Fruit fly (Drosophila melanogaster) whole organism, embryonic: Measurements from ENCODE around the gene Ocrl.
A peak's percentile ranks its signal among the peaks of the same experiment; 100 is the strongest.

Source experiments
- CG10431 ChIP-seq: fragments of 200-800 bp; sonication (Bioruptor generic); optimal IDR thresholded peaks from 3 replicates; lab custom pipeline; 2018; ENCODE audit warnings: missing biosample characterization, mild to moderate bottlenecking, missing genetic modification characterization
- CG11247 ChIP-seq: fragments of 200-800 bp; sonication (Bioruptor generic); IDR thresholded peaks from 2 replicates; pipeline ENCODE4 v1.3.6; 2022; ENCODE audit warnings: missing biosample characterization, missing genetic modification characterization
- CG12155 ChIP-seq: fragments of 200-800 bp; sonication (Bioruptor generic); optimal IDR thresholded peaks from 3 replicates; lab custom pipeline; 2016; ENCODE audit warnings: missing biosample characterization, missing genetic modification characterization
- CG12769 ChIP-seq: fragments of 200-800 bp; sonication (Bioruptor generic); optimal IDR thresholded peaks from 2 replicates; lab custom pipeline; 2019; ENCODE audit warnings: missing biosample characterization, mild to moderate bottlenecking, missing genetic modification characterization, moderate library complexity
- CG12942 ChIP-seq: fragments of 200-800 bp; sonication (Bioruptor generic); optimal IDR thresholded peaks from 3 replicates; lab custom pipeline; 2016; ENCODE audit warnings: missing biosample characterization, missing genetic modification characterization
- CG13624 ChIP-seq: fragments of 200-800 bp; sonication (Bioruptor generic); optimal IDR thresholded peaks from 2 replicates; lab custom pipeline; 2016; ENCODE audit warnings: missing biosample characterization, missing genetic modification characterization
- CG15011 ChIP-seq: fragments of 200-800 bp; sonication (Bioruptor generic); optimal IDR thresholded peaks from 3 replicates; lab custom pipeline; 2018; ENCODE audit warnings: missing biosample characterization, mild to moderate bottlenecking, missing genetic modification characterization
- CG15269 ChIP-seq: fragments of 200-800 bp; sonication (Bioruptor generic); optimal IDR thresholded peaks from 2 replicates; lab custom pipeline; 2018; ENCODE audit warnings: missing biosample characterization, mild to moderate bottlenecking, missing genetic modification characterization, moderate library complexity
- CG15479 ChIP-seq: fragments of 200-800 bp; sonication (Bioruptor generic); optimal IDR thresholded peaks from 3 replicates; lab custom pipeline; 2019; ENCODE audit warnings: missing biosample characterization, mild to moderate bottlenecking, missing genetic modification characterization, moderate library complexity
- CG15696 ChIP-seq: fragments of 200-800 bp; sonication (Bioruptor generic); optimal IDR thresholded peaks from 2 replicates; lab custom pipeline; 2019; ENCODE audit warnings: missing biosample characterization, mild to moderate bottlenecking, missing genetic modification characterization, moderate library complexity
- CG16779 ChIP-seq: fragments of 200-800 bp; sonication (Bioruptor generic); IDR thresholded peaks from 2 replicates; pipeline ENCODE4 v1.3.6; 2022; ENCODE audit warnings: missing biosample characterization, missing genetic modification characterization
- CG17568 ChIP-seq: fragments of 200-800 bp; sonication (Bioruptor generic); optimal IDR thresholded peaks from 2 replicates; lab custom pipeline; 2018; ENCODE audit warnings: missing biosample characterization, mild to moderate bottlenecking, missing genetic modification characterization, moderate library complexity
- CG18599 ChIP-seq: fragments of 200-800 bp; sonication (Bioruptor generic); optimal IDR thresholded peaks from 3 replicates; lab custom pipeline; 2017; ENCODE audit warnings: missing biosample characterization, missing genetic modification characterization, mild to moderate bottlenecking, moderate library complexity, missing genetic modification reagents
- CG2889 ChIP-seq: fragments of 200-800 bp; sonication (Bioruptor generic); IDR thresholded peaks from 3 replicates; pipeline ENCODE4 v1.3.6; 2022; ENCODE audit warnings: missing biosample characterization, missing genetic modification characterization
- CG31365 ChIP-seq: fragments of 200-800 bp; sonication (Bioruptor generic); optimal IDR thresholded peaks from 2 replicates; lab custom pipeline; 2018; ENCODE audit warnings: missing biosample characterization, mild to moderate bottlenecking, missing genetic modification characterization
- CG33213 ChIP-seq: fragments of 200-800 bp; sonication (Bioruptor generic); optimal IDR thresholded peaks from 3 replicates; lab custom pipeline; 2016; ENCODE audit warnings: missing biosample characterization, missing genetic modification characterization
- CG33557 ChIP-seq: fragments of 200-800 bp; sonication (Bioruptor generic); optimal IDR thresholded peaks from 2 replicates; lab custom pipeline; 2019; ENCODE audit warnings: missing biosample characterization, mild to moderate bottlenecking, missing genetic modification characterization, moderate library complexity
- CG4360 ChIP-seq: fragments of 200-800 bp; sonication (Bioruptor generic); IDR thresholded peaks from 2 replicates; pipeline ENCODE4 v1.3.6; 2022; ENCODE audit warnings: missing biosample characterization, missing genetic modification characterization
- CG5245 ChIP-seq: fragments of 200-800 bp; sonication (Bioruptor generic); optimal IDR thresholded peaks from 3 replicates; lab custom pipeline; 2016; ENCODE audit warnings: missing biosample characterization, missing genetic modification characterization
- CG6689 ChIP-seq: fragments of 200-800 bp; sonication (Bioruptor generic); IDR thresholded peaks from 2 replicates; pipeline ENCODE4 v1.3.6; 2022; ENCODE audit warnings: missing biosample characterization, missing genetic modification characterization
- CG8359 ChIP-seq: fragments of 200-800 bp; sonication (Bioruptor generic); optimal IDR thresholded peaks from 2 replicates; lab custom pipeline; 2017; ENCODE audit warnings: missing biosample characterization, mild to moderate bottlenecking, missing genetic modification characterization, borderline replicate concordance
- CG8765 ChIP-seq: fragments of 200-800 bp; sonication (Bioruptor generic); IDR thresholded peaks from 2 replicates; pipeline ENCODE4 v1.3.6; 2022; ENCODE audit warnings: missing biosample characterization, missing genetic modification characterization
- CG9215 ChIP-seq: fragments of 200-800 bp; sonication (Bioruptor generic); IDR thresholded peaks from 2 replicates; pipeline ENCODE4 v1.3.6; 2022; ENCODE audit warnings: missing biosample characterization, missing genetic modification characterization
- Fer3 ChIP-seq: fragments of 200-800 bp; sonication (Bioruptor generic); optimal IDR thresholded peaks from 2 replicates; lab custom pipeline; 2018; ENCODE audit warnings: missing biosample characterization, mild to moderate bottlenecking, missing genetic modification characterization, moderate library complexity
- HmgZ ChIP-seq: fragments of 200-800 bp; sonication (Bioruptor generic); optimal IDR thresholded peaks from 2 replicates; lab custom pipeline; 2018; ENCODE audit warnings: missing biosample characterization, mild to moderate bottlenecking, missing genetic modification characterization
- Ravus ChIP-seq: fragments of 200-800 bp; sonication (Bioruptor generic); IDR thresholded peaks from 2 replicates; pipeline ENCODE4 v1.3.6; 2022; ENCODE audit warnings: missing biosample characterization, missing genetic modification characterization
- Rfx ChIP-seq: fragments of 200-800 bp; sonication (Bioruptor generic); IDR thresholded peaks from 2 replicates; pipeline ENCODE4 v1.3.6; 2022; ENCODE audit warnings: missing biosample characterization, missing genetic modification characterization
- Six4 ChIP-seq: fragments of 200-800 bp; sonication (Bioruptor generic); optimal IDR thresholded peaks from 2 replicates; lab custom pipeline; 2016; ENCODE audit warnings: missing biosample characterization, missing genetic modification characterization
- abd-A ChIP-seq: fragments of 200-800 bp; sonication (Bioruptor generic); optimal IDR thresholded peaks from 3 replicates; lab custom pipeline; 2019; ENCODE audit warnings: missing biosample characterization, mild to moderate bottlenecking, missing genetic modification characterization, moderate library complexity
- bbx ChIP-seq: fragments of 200-800 bp; sonication (Bioruptor generic); IDR thresholded peaks from 2 replicates; pipeline ENCODE4 v1.3.6; 2022; ENCODE audit warnings: missing biosample characterization, missing genetic modification characterization; ENCODE audit not compliant: partially characterized antibody
- bcd ChIP-seq: fragments of 200-800 bp; sonication (Bioruptor generic); optimal IDR thresholded peaks from 2 replicates; lab custom pipeline; 2017; ENCODE audit warnings: missing biosample characterization, mild to moderate bottlenecking, missing genetic modification characterization
- chif ChIP-seq, 2 experiments: fragments of 200-800 bp; sonication (Bioruptor generic); optimal IDR thresholded peaks; 3 replicates each; lab custom pipeline; 2016; ENCODE audit warnings: missing biosample characterization in 2 of 2, missing genetic modification characterization in 2 of 2
- dan ChIP-seq: fragments of 200-800 bp; sonication (Bioruptor generic); IDR thresholded peaks from 2 replicates; pipeline ENCODE4 v1.3.6; 2022; ENCODE audit warnings: missing biosample characterization, missing genetic modification characterization
- dmrt99B ChIP-seq: fragments of 200-800 bp; sonication (Bioruptor generic); optimal IDR thresholded peaks from 2 replicates; lab custom pipeline; 2018; ENCODE audit warnings: missing biosample characterization, mild to moderate bottlenecking, missing genetic modification characterization, moderate library complexity
- eve ChIP-seq, 2 experiments: fragments of >200 bp; optimal IDR thresholded peaks; 2 replicates each; lab custom pipeline; 2017; ENCODE audit warnings: missing biosample characterization in 2 of 2, missing genetic modification characterization in 2 of 2
- grau ChIP-seq: fragments of 200-800 bp; optimal IDR thresholded peaks from 3 replicates; lab custom pipeline; 2019; ENCODE audit warnings: missing biosample characterization, mild to moderate bottlenecking, missing genetic modification characterization, moderate library complexity
- ind ChIP-seq: fragments of 200-800 bp; sonication (Bioruptor generic); optimal IDR thresholded peaks from 3 replicates; lab custom pipeline; 2016; ENCODE audit warnings: missing biosample characterization, missing genetic modification characterization
- ken ChIP-seq: fragments of 200-800 bp; sonication (Bioruptor generic); IDR thresholded peaks from 3 replicates; pipeline ENCODE4 v1.3.6; 2022; ENCODE audit warnings: missing biosample characterization, missing genetic modification characterization
- nmo ChIP-seq: fragments of 200-800 bp; sonication (Bioruptor generic); optimal IDR thresholded peaks from 2 replicates; lab custom pipeline; 2018; ENCODE audit warnings: missing biosample characterization, mild to moderate bottlenecking, missing genetic modification characterization, moderate library complexity
- p53 ChIP-seq: fragments of 200-800 bp; sonication (Bioruptor generic); optimal IDR thresholded peaks from 2 replicates; lab custom pipeline; 2016; ENCODE audit warnings: missing biosample characterization, missing genetic modification characterization
- pb ChIP-seq: fragments of 200-800 bp; sonication (Bioruptor generic); optimal IDR thresholded peaks from 3 replicates; lab custom pipeline; 2016; ENCODE audit warnings: missing biosample characterization, missing genetic modification characterization
- pros ChIP-seq: fragments of 200-800 bp; sonication (Bioruptor generic); optimal IDR thresholded peaks from 3 replicates; lab custom pipeline; 2019; ENCODE audit warnings: missing biosample characterization, mild to moderate bottlenecking, missing genetic modification characterization, moderate library complexity
- ranshi ChIP-seq: fragments of 200-800 bp; sonication (Bioruptor generic); IDR thresholded peaks from 2 replicates; pipeline ENCODE4 v1.3.6; 2022; ENCODE audit warnings: missing biosample characterization, missing genetic modification characterization
- sd ChIP-seq: fragments of 200-800 bp; sonication (Bioruptor generic); optimal IDR thresholded peaks from 3 replicates; lab custom pipeline; 2018; ENCODE audit warnings: missing biosample characterization, mild to moderate bottlenecking, missing genetic modification characterization, moderate library complexity
- seq ChIP-seq: fragments of 200-800 bp; sonication (Bioruptor generic); IDR thresholded peaks from 2 replicates; pipeline ENCODE4 v1.3.6; 2022; ENCODE audit warnings: missing biosample characterization, missing genetic modification characterization
- tin ChIP-seq: fragments of 200-800 bp; sonication (Bioruptor generic); optimal IDR thresholded peaks from 3 replicates; lab custom pipeline; 2016; ENCODE audit warnings: missing biosample characterization, missing genetic modification characterization
- tna ChIP-seq: fragments of 200-800 bp; sonication (Bioruptor generic); IDR thresholded peaks from 2 replicates; pipeline ENCODE4 v1.3.6; 2022; ENCODE audit warnings: missing biosample characterization, missing genetic modification characterization; ENCODE audit not compliant: partially characterized antibody
- twi ChIP-seq: fragments of 200-800 bp; optimal IDR thresholded peaks from 2 replicates; lab custom pipeline; 2019; ENCODE audit warnings: missing biosample characterization, mild to moderate bottlenecking, missing genetic modification characterization, moderate library complexity
- vfl ChIP-seq: fragments of 200-800 bp; sonication (Bioruptor generic); optimal IDR thresholded peaks from 2 replicates; lab custom pipeline; 2016; ENCODE audit warnings: missing biosample characterization, missing genetic modification characterization
- zfh1 ChIP-seq: fragments of 200-800 bp; sonication (Bioruptor generic); IDR thresholded peaks from 3 replicates; pipeline ENCODE4 v1.3.6; 2022; ENCODE audit warnings: missing biosample characterization, missing genetic modification characterization

Gene Ocrl

dm6 chrX:1947178-1947872, 24.5 kb downstream of the Ocrl start (continued):
- TF ChIP-seq eve (GFP tag; optimal IDR thresholded peaks at IDR 0.05; lab: Kevin White, UChicago) (peak; percentile 88 to 98), ken (GFP tag; lab: Robert Waterston, UW) (peak; percentile 98), ranshi (GFP tag; lab: Robert Waterston, UW) (peak; percentile 95), CG9215 (GFP tag; lab: Robert Waterston, UW) (peak; percentile 77), tna (GFP tag; lab: Robert Waterston, UW) (no peak), CG8765 (peak; percentile 94), twi (peak; percentile 93), CG11247 (GFP tag; lab: Robert Waterston, UW) (peak; percentile 91), tin (peak; percentile 96), nmo (GFP tag; lab: Kevin White, UChicago) (peak; percentile 98), HmgZ (tag; lab: Kevin White, UChicago) (peak; percentile 91), grau (peak; percentile 96), Rfx (peak; percentile 87), pros (GFP tag; lab: Kevin White, UChicago) (peak; percentile 87), CG12769 (tag; lab: Kevin White, UChicago) (peak; percentile 95), CG31365 (tag; lab: Kevin White, UChicago) (peak; percentile 89), dmrt99B (tag; lab: Kevin White, UChicago) (peak; percentile 97), CG6689 (GFP tag; lab: Robert Waterston, UW) (peak; percentile 97), CG18599 (GFP tag; lab: Kevin White, UChicago) (peak; percentile 94), CG2889 (peak; percentile 86), CG15479 (GFP tag; lab: Kevin White, UChicago) (peak; percentile 61), CG8359 (peak; percentile 93), CG15269 (tag; lab: Kevin White, UChicago) (peak; percentile 94), CG15696 (peak; percentile 97), vfl (GFP tag; lab: Kevin White, UChicago) (peak; percentile 88), CG12942 (GFP tag; lab: Kevin White, UChicago) (peak; percentile 93), pb (GFP tag; lab: Kevin White, UChicago) (peak; percentile 93), Ravus (GFP tag; lab: Robert Waterston, UW) (peak; percentile 67), ind (GFP tag; lab: Kevin White, UChicago) (peak; percentile 93), CG13624 (GFP tag; lab: Kevin White, UChicago) (peak; percentile 88), CG17568 (GFP tag; lab: Kevin White, UChicago) (peak; percentile 94), Fer3 (peak; percentile 91), zfh1 (GFP tag; lab: Robert Waterston, UW) (peak; percentile 99), Six4 (GFP tag; lab: Kevin White, UChicago) (peak; percentile 97), sd (tag; lab: Kevin White, UChicago) (peak; percentile 50), CG10431 (peak; percentile 97), CG15011 (GFP tag; lab: Kevin White, UChicago) (peak; percentile 87), dan (GFP tag; lab: Robert Waterston, UW) (peak; percentile 85), abd-A (peak; percentile 28), bcd (peak; percentile 94), CG4360 (GFP tag; lab: Robert Waterston, UW) (peak; percentile 74), CG12155 (peak; percentile 87), CG33213 (GFP tag; lab: Kevin White, UChicago) (peak; percentile 96), CG33557 (peak; percentile 98), CG16779 (GFP tag; lab: Robert Waterston, UW) (peak; percentile 79), chif (GFP tag; optimal IDR thresholded peaks at IDR 0.05; lab: Kevin White, UChicago) (peak; percentile 96 to 98), bbx (GFP tag; lab: Robert Waterston, UW) (no peak), p53 (GFP tag; lab: Kevin White, UChicago) (peak; percentile 79), CG5245 (peak; percentile 97), seq (GFP tag; lab: Robert Waterston, UW) (peak; percentile 93)
